Worm (Caenorhabditis elegans): Measurements from ENCODE around the gene nspc-3.
"Not testable (repeated sequence)": the region's sequence is repeated elsewhere in the genome, so short reads cannot be mapped to it uniquely, and the experiment has no call there.

Gene nspc-3

DNA sequence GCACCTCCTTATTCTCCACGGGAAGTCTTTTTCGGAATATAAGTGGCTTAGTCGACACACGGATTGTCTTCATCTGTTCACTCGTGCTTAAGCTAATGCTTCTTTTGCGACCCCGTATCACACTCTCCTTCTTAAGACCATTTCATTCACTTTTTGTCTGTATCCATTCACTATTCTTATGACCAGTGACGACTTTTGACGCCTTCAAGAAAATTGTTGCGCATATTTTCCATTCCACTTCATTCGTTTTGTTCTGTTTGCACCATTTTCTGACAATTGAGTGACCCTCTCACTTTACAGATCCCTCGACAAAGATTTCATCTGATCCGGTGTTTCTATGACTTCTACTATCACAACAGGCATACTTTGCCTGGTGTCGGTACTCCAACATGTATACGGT is 29.3 kb upstream of the nspc-3 start, which contains the start of gene H03E18.1:
H03E18.1 (plus strand) TSS at position 301 of the 400 bp plus-strand sequence.
- TF ChIP-seq pes-1 (GFP tag; IDR thresholded peaks at IDR 0.05) (no peak), scrt-1 (GFP tag; IDR thresholded peaks at IDR 0.05) (no peak), hmbx-1 (tag; optimal IDR thresholded peaks at IDR 0.05) (no peak), B0310.2 (tag; optimal IDR thresholded peaks at IDR 0.05) (no peak), hmg-4 (GFP tag; optimal IDR thresholded peaks at IDR 0.05) (no peak), hnd-1 (tag; optimal IDR thresholded peaks at IDR 0.05) (no peak), sea-1 (GFP tag; conservative IDR thresholded peaks at IDR 0.05) (no peak), tbx-11 (GFP tag; IDR thresholded peaks at IDR 0.05) (no peak), tra-4 (tag; optimal IDR thresholded peaks at IDR 0.05) (no peak), F13C5.2 (tag; optimal IDR thresholded peaks at IDR 0.05) (no peak), ets-7 (tag; optimal IDR thresholded peaks at IDR 0.05) (no peak), tbx-37 (GFP tag; conservative IDR thresholded peaks at IDR 0.05) (no peak)

DNA sequence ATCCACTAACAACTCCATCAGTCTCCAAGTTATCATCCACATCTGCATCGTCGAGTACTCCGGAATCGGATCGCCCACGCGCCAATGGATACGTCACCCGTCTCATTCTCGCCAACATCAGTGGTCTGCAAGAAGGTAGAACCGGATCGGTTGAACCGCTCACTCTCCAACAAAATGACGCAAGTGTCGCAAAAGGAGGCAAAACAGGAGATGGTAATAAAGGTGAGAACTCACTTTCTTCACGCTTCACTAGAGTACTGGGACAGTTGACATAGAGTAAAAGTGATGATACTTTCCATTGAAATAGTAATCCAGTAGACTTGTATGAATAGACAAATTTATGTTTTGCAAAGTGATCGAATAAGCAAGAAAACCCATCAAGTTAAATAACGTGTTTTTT is 27.8 kb upstream of the nspc-3 start:
- TF ChIP-seq ama-1 (optimal IDR thresholded peaks at IDR 0.05) (no peak), aly-1 (tag; optimal IDR thresholded peaks at IDR 0.05) (no peak), tra-4 (tag; optimal IDR thresholded peaks at IDR 0.05) (no peak), hnd-1 (tag; optimal IDR thresholded peaks at IDR 0.05) (no peak), ceh-36 (tag; optimal IDR thresholded peaks at IDR 0.05) (no peak), F13C5.2 (tag; optimal IDR thresholded peaks at IDR 0.05) (no peak), B0310.2 (tag; optimal IDR thresholded peaks at IDR 0.05) (no peak), ets-7 (tag; optimal IDR thresholded peaks at IDR 0.05) (no peak), tbx-37 (GFP tag; conservative IDR thresholded peaks at IDR 0.05) (no peak)

DNA sequence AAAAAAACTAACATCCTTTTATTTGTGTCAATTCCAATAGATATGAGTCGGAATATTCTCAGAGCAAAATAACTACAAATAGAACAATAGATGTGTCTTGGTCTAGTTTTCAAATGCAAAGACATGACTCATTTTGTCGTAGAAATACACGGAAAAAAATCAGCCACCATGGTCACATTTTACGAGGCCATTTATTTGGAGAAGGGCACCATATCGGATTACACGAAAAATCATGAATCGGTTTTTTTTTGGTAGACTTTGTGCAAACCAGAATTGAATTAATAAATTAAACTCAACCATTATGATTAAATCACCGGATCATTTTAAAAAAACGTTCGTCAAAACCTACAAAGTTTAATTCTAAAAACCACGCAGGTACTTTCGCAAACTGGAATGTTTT is 16.5 kb upstream of the nspc-3 start, which contains the start of gene H03E18.2:
H03E18.2 (minus strand) TSS at position 101 of the 400 bp plus-strand sequence.
- TF ChIP-seq sea-1 (GFP tag; conservative IDR thresholded peaks at IDR 0.05), result no peak
- TF ChIP-seq pes-1 (GFP tag; IDR thresholded peaks at IDR 0.05), result no peak
- no peak for TF ChIP-seq ets-7 (tag; optimal IDR thresholded peaks at IDR 0.05)
- no peak for TF ChIP-seq flt-1 (GFP tag; IDR thresholded peaks at IDR 0.05)
- no peak for TF ChIP-seq ceh-36 (tag; optimal IDR thresholded peaks at IDR 0.05)
- TF ChIP-seq aly-1 (tag; optimal IDR thresholded peaks at IDR 0.05), result no peak
- no peak for TF ChIP-seq hnd-1 (tag; optimal IDR thresholded peaks at IDR 0.05)
- TF ChIP-seq hmg-4 (GFP tag; optimal IDR thresholded peaks at IDR 0.05), result no peak
- TF ChIP-seq B0310.2 (tag; optimal IDR thresholded peaks at IDR 0.05), result no peak
- no peak for TF ChIP-seq ama-1 (optimal IDR thresholded peaks at IDR 0.05)
- no peak for TF ChIP-seq tra-4 (tag; optimal IDR thresholded peaks at IDR 0.05)
- TF ChIP-seq scrt-1 (GFP tag; IDR thresholded peaks at IDR 0.05), result no peak
- TF ChIP-seq ceh-13 (GFP tag; optimal IDR thresholded peaks at IDR 0.05), result no peak
- no peak for TF ChIP-seq tbx-37 (GFP tag; conservative IDR thresholded peaks at IDR 0.05)
- no peak for TF ChIP-seq tbx-11 (GFP tag; IDR thresholded peaks at IDR 0.05)
- no peak for TF ChIP-seq F13C5.2 (tag; optimal IDR thresholded peaks at IDR 0.05)
- no peak for TF ChIP-seq hmbx-1 (tag; optimal IDR thresholded peaks at IDR 0.05)

DNA sequence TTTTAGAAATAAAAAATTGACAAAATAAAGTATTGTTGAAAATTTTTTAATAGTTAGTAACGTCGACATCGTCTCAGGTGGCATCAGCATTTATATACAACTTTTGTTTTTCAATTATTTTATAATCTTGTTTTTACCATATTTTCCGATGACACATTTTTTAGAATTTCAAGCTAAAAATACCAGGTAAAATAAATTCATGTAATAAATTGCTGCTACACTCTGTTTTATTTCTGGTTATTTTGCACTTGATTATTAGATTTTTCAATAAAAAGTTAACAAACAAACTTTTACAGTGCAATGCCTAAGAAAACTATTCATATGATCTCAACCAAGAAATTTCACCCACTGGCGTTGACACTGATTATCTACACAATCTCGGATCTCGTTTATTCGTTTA is 15.3 kb upstream of the nspc-3 start, which contains the start of gene C03G5.14:
C03G5.14 (plus strand) TSS at position 301 of the 400 bp plus-strand sequence.
- no peak for TF ChIP-seq tra-4 (tag; optimal IDR thresholded peaks at IDR 0.05)
- TF ChIP-seq F13C5.2 (tag; optimal IDR thresholded peaks at IDR 0.05), result no peak
- no peak for TF ChIP-seq flt-1 (GFP tag; IDR thresholded peaks at IDR 0.05)
- no peak for TF ChIP-seq aly-1 (tag; optimal IDR thresholded peaks at IDR 0.05)
- TF ChIP-seq tbx-11 (GFP tag; IDR thresholded peaks at IDR 0.05), result no peak
- no peak for TF ChIP-seq hnd-1 (tag; optimal IDR thresholded peaks at IDR 0.05)
- no peak for TF ChIP-seq tbx-37 (GFP tag; conservative IDR thresholded peaks at IDR 0.05)
- no peak for TF ChIP-seq B0310.2 (tag; optimal IDR thresholded peaks at IDR 0.05)
- no peak for TF ChIP-seq scrt-1 (GFP tag; IDR thresholded peaks at IDR 0.05)
- TF ChIP-seq pes-1 (GFP tag; IDR thresholded peaks at IDR 0.05), result no peak
- no peak for TF ChIP-seq hmg-4 (GFP tag; optimal IDR thresholded peaks at IDR 0.05)
- TF ChIP-seq sea-1 (GFP tag; conservative IDR thresholded peaks at IDR 0.05), result no peak
- no peak for TF ChIP-seq hmbx-1 (tag; optimal IDR thresholded peaks at IDR 0.05)
- no peak for TF ChIP-seq ama-1 (optimal IDR thresholded peaks at IDR 0.05)
- no peak for TF ChIP-seq ceh-13 (GFP tag; optimal IDR thresholded peaks at IDR 0.05)
- no peak for TF ChIP-seq ets-7 (tag; optimal IDR thresholded peaks at IDR 0.05)
- no peak for TF ChIP-seq ceh-36 (tag; optimal IDR thresholded peaks at IDR 0.05)

DNA sequence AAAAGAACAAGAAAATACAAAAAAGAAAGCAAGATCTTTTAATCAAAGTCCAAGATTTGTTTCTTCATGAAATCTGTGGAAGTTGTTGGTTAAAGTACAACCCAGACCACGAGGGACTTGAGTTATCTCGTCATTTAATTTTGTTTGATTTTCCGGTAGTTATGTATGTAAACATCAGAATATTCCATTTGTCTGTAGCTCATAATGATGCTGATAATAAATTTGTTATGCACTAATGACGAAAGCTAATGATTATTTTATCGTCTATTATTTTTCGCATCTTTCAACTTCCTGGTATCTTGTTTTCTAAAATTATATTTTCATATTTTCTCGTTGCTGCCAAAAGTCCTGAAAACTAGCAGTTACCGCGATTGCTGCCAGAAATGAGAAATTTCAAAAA is 13.9 kb upstream of the nspc-3 start:
- TF ChIP-seq pes-1 (GFP tag; IDR thresholded peaks at IDR 0.05), result no peak
- TF ChIP-seq tbx-37 (GFP tag; conservative IDR thresholded peaks at IDR 0.05), result no peak
- TF ChIP-seq ets-7 (tag; optimal IDR thresholded peaks at IDR 0.05), result no peak
- TF ChIP-seq B0310.2 (tag; optimal IDR thresholded peaks at IDR 0.05), result no peak
- TF ChIP-seq ama-1 (optimal IDR thresholded peaks at IDR 0.05), result no peak
- TF ChIP-seq F13C5.2 (tag; optimal IDR thresholded peaks at IDR 0.05), result no peak
- no peak for TF ChIP-seq hmg-4 (GFP tag; optimal IDR thresholded peaks at IDR 0.05)
- no peak for TF ChIP-seq ceh-13 (GFP tag; optimal IDR thresholded peaks at IDR 0.05)
- TF ChIP-seq tra-4 (tag; optimal IDR thresholded peaks at IDR 0.05), result no peak
- no peak for TF ChIP-seq aly-1 (tag; optimal IDR thresholded peaks at IDR 0.05)
- no peak for TF ChIP-seq flt-1 (GFP tag; IDR thresholded peaks at IDR 0.05)
- no peak for TF ChIP-seq scrt-1 (GFP tag; IDR thresholded peaks at IDR 0.05)
- no peak for TF ChIP-seq ceh-36 (tag; optimal IDR thresholded peaks at IDR 0.05)
- TF ChIP-seq hnd-1 (tag; optimal IDR thresholded peaks at IDR 0.05), result no peak
- no peak for TF ChIP-seq hmbx-1 (tag; optimal IDR thresholded peaks at IDR 0.05)
- TF ChIP-seq sea-1 (GFP tag; conservative IDR thresholded peaks at IDR 0.05), result no peak
- no peak for TF ChIP-seq tbx-11 (GFP tag; IDR thresholded peaks at IDR 0.05)

DNA sequence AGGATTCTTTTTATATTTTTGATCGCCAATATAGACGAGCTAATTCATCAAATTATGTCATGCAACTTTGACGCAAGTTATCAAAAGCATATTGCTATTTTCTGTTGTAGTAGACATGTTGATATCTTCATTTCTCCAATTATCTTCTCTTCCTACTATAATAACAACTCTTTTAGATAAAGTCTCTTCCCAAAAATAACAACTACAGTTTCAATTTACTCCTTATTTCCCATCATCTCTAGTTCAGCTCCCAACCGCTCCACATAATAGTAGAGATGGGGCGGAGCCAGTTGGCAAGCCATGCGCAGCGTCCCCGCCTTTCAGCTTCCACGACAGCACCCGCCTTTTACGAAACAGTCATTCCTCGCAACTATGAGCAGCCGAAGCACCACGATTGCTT is 8.9 kb upstream of the nspc-3 start, which contains the start of gene flp-5:
flp-5 (plus strand) TSS at position 301 of the 400 bp plus-strand sequence.
- TF ChIP-seq B0310.2 (tag; optimal IDR thresholded peaks at IDR 0.05) (no peak), tbx-11 (GFP tag; IDR thresholded peaks at IDR 0.05) (no peak), F13C5.2 (tag; optimal IDR thresholded peaks at IDR 0.05) (no peak), ceh-13 (GFP tag; optimal IDR thresholded peaks at IDR 0.05) (no peak), ceh-36 (tag; optimal IDR thresholded peaks at IDR 0.05) (no peak), hmg-4 (GFP tag; optimal IDR thresholded peaks at IDR 0.05) (no peak)

DNA sequence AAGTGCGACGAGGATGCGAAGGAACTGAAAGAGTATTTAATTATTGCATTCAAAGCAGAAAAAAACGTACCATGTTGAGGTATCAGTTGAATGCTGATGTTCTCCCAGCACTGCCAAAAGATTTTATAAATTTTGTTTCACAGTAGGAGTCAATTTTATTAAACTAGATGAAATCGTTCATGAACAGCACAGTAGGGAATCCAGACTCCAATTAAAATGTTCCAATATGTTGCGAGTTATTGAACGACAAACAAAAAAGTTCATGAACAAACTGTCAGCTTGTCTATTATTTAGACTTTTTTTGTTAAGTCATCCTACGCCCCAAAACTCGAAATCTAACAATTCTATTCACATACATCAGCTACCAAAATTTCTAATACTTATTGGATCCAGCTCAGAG is 1.9 kb upstream of the nspc-3 start, which contains the start of gene nspc-1:
nspc-1 (minus strand) TSS at position 101 of the 400 bp plus-strand sequence.
- TF ChIP-seq ama-1 (optimal IDR thresholded peaks at IDR 0.05); hmbx-1 (tag; optimal IDR thresholded peaks at IDR 0.05); aly-1 (tag; optimal IDR thresholded peaks at IDR 0.05): not testable (repeated sequence)

Measured in whole organism, early embryonic.